Fruit fly (Drosophila melanogaster): Measurements from ENCODE around the gene Best4.
A peak's percentile ranks its signal among the peaks of the same experiment; 100 is the strongest.

Best4 gene

DNA sequence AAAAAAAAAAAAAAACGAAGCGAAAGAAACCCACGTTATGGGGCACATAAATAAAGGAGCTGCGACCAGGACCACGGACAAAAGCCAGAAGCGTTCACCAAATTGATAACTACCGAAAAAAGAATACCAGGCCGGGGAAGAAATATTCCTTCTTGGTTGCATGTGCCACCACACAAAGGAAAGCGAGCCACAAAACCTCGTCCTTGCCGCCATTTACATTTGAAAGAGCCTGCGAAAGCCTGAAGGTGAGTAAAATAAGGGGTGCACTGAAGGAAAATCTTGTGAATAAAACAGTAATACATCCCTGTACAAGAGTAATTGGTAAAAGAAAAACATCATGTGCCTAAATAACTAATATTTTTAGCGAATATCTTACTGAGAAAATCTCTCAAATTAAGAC, 35.9 kb downstream of the Best4 start:
- no peak for TF ChIP-seq lola (GFP tag; optimal IDR thresholded peaks at IDR 0.05)
- TF ChIP-seq N (GFP tag; optimal IDR thresholded peaks at IDR 0.05), result no peak
- no peak for TF ChIP-seq Abd-B (GFP tag; optimal IDR thresholded peaks at IDR 0.05)
- no peak for TF ChIP-seq CrebA (GFP tag; optimal IDR thresholded peaks at IDR 0.05; ENCODE audit: borderline replicate concordance)
- TF ChIP-seq Jra (GFP tag; optimal IDR thresholded peaks at IDR 0.05), result no peak
- no peak for TF ChIP-seq Dif (GFP tag; optimal IDR thresholded peaks at IDR 0.05; ENCODE audit: partially characterized antibody)
- TF ChIP-seq Sp1 (GFP tag; optimal IDR thresholded peaks at IDR 0.05), result no peak
- no peak for TF ChIP-seq Hr78 (GFP tag; optimal IDR thresholded peaks at IDR 0.05)
- TF ChIP-seq GATAd (GFP tag; optimal IDR thresholded peaks at IDR 0.05), result no peak

DNA sequence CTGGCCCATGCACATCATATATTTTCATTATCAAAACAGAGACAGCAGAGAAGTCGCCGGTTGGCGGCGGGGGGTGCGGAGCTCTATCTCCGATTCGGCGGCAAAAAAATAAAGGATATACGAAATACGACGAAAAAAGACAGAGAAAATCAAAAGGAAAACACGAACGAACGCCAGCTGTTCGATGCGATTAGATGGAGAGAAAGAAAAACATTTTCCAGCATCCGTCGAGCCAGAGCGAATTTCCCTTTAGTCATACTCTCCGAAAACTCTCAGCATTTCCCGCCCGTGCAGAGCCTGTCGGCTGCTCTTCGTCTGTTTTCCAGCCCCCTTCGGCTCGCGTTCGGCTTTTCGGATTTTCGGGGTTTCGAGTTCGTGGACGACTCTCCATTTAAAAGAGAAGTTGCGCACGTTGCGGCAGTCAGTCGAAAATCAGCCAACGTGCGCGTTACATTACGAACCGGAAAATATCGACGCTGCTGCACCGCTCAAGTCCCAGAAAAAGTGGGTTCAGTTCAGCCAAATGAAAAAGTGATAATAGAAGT, 37.6 kb downstream of the Best4 start, which contains the start of gene Toll-6:
Toll-6 (plus strand) TSS at position 416 of the 545 bp plus-strand sequence.
- no peak for TF ChIP-seq OdsH (GFP tag; optimal IDR thresholded peaks at IDR 0.05)
- TF ChIP-seq Hnf4 (GFP tag; optimal IDR thresholded peaks at IDR 0.05), result no peak

DNA sequence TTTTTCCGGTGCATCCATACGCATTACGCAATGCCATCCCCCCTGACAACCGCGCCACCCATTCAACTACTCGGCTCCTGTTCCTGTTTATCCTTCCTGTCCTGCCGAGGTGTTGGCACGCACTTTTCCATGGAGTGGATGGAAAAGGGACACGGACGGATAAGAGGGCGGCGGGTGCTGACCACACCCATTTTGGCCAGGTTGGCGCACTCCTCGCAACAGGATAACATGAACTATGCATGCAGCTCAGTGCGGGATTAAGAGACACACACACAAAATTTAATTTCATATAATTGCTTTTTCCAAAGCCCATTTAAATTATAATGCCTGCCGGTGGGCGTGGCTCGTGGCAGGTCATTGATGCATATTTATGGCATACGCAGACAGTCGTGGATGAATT, 46.2 kb downstream of the Best4 start:
- TF ChIP-seq jim (GFP tag; optimal IDR thresholded peaks at IDR 0.05) (no peak), woc (GFP tag; optimal IDR thresholded peaks at IDR 0.05) (no peak), HLH106 (tag; optimal IDR thresholded peaks at IDR 0.05) (no peak), Sp1 (GFP tag; optimal IDR thresholded peaks at IDR 0.05) (no peak), OdsH (GFP tag; optimal IDR thresholded peaks at IDR 0.05) (no peak), Hr83 (GFP tag; optimal IDR thresholded peaks at IDR 0.05; ENCODE audit: poor library complexity, severe bottlenecking) (no peak), psq (GFP tag; optimal IDR thresholded peaks at IDR 0.05) (no peak), Rel (GFP tag; optimal IDR thresholded peaks at IDR 0.05) (no peak), Rel (tag; optimal IDR thresholded peaks at IDR 0.05) (no peak), lola (GFP tag; optimal IDR thresholded peaks at IDR 0.05) (no peak), h (GFP tag; optimal IDR thresholded peaks at IDR 0.05) (no peak), rgr (GFP tag; optimal IDR thresholded peaks at IDR 0.05) (no peak), Abd-B (GFP tag; optimal IDR thresholded peaks at IDR 0.05) (no peak), pan (optimal IDR thresholded peaks at IDR 0.05) (no peak), GATAd (GFP tag; optimal IDR thresholded peaks at IDR 0.05) (no peak), br (GFP tag; optimal IDR thresholded peaks at IDR 0.05) (no peak), Vsx2 (GFP tag; optimal IDR thresholded peaks at IDR 0.05; ENCODE audit: partially characterized antibody) (no peak), CG32264 (GFP tag; optimal IDR thresholded peaks at IDR 0.05) (no peak), brk (GFP tag; optimal IDR thresholded peaks at IDR 0.05) (no peak)

DNA sequence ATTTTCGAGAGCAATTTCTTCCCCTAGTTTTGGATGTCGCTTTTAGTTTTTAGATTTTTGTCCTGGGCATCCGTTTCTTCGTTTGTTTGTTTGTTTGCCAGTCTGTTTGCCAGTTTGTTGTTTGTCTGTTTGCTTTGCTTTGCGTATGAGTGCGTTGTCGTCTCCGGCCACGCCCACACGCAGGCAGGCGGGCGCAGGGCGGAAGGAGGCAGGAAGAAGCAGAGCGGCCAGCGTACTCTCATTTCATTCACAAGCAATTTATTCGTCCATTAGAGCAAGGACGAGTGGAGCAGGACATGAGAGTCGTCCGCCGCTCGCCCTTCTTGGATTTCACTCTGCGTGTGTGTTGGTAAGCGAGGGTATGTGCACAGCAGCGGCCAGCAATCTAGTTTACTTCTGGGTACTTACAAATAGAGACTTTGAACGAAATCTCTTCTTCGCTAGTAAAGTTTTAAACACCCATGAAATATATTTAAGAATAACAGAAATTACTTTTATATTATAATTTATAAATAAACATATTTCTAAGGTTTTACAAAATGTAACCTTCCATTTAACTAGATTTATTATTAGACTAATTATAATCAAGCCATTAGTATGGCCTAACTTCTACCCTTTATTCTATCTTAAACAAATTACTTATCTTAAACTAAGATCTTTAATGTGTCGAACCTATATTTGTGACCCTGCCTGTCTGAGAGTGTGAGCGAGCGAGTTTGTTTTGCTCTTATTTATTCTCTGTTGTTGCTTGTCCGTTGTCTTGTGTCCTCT, 49.1 kb downstream of the Best4 start:
- TF ChIP-seq tai (GFP tag; optimal IDR thresholded peaks at IDR 0.05) (no peak), OdsH (GFP tag; optimal IDR thresholded peaks at IDR 0.05) (no peak), HLH106 (tag; optimal IDR thresholded peaks at IDR 0.05) (peak; percentile 14), pan (optimal IDR thresholded peaks at IDR 0.05) (no peak), br (GFP tag; optimal IDR thresholded peaks at IDR 0.05) (no peak), usp (GFP tag; optimal IDR thresholded peaks at IDR 0.05) (no peak), Hnf4 (GFP tag; optimal IDR thresholded peaks at IDR 0.05) (no peak), sv (GFP tag; optimal IDR thresholded peaks at IDR 0.05) (no peak), Abd-B (GFP tag; optimal IDR thresholded peaks at IDR 0.05) (no peak), psq (GFP tag; optimal IDR thresholded peaks at IDR 0.05) (peak; percentile 14), brk (GFP tag; optimal IDR thresholded peaks at IDR 0.05) (no peak)

DNA sequence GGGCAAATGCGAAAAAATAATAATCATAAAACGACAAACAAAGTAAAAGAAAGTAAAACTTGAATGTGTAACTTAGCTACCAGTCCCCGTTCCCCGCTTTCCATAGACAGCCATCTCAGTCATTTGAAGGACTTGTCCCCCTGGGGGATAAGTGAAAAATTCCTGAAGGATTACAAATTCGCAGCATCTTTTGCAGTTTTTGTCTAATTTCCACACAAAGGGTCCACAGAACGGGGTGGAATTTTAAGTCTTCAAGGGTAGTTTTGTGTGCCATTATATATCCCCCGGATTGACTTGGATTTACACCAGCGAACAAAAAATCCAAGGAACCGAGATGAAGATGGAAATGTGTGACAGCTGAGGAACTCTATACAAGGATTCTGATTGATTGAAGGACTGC, 50.0 kb downstream of the Best4 start:
- TF ChIP-seq br (GFP tag; optimal IDR thresholded peaks at IDR 0.05), result no peak
- no peak for TF ChIP-seq h (GFP tag; optimal IDR thresholded peaks at IDR 0.05)
- TF ChIP-seq CrebA (GFP tag; optimal IDR thresholded peaks at IDR 0.05; ENCODE audit: borderline replicate concordance), result no peak
- TF ChIP-seq Vsx2 (GFP tag; optimal IDR thresholded peaks at IDR 0.05; ENCODE audit: partially characterized antibody), result no peak
- no peak for TF ChIP-seq Dfd (GFP tag; optimal IDR thresholded peaks at IDR 0.05)
- no peak for TF ChIP-seq dl (GFP tag; optimal IDR thresholded peaks at IDR 0.05; ENCODE audit: insufficient read depth in 1 of 2, partially characterized antibody in 2 of 2)
- TF ChIP-seq Hr83 (GFP tag; optimal IDR thresholded peaks at IDR 0.05; ENCODE audit: poor library complexity, severe bottlenecking), result no peak
- no peak for TF ChIP-seq pan (optimal IDR thresholded peaks at IDR 0.05)
- TF ChIP-seq Jra (GFP tag; optimal IDR thresholded peaks at IDR 0.05), result no peak
- TF ChIP-seq HLH106 (tag; optimal IDR thresholded peaks at IDR 0.05), result no peak
- no peak for TF ChIP-seq OdsH (GFP tag; optimal IDR thresholded peaks at IDR 0.05)
- TF ChIP-seq GATAd (GFP tag; optimal IDR thresholded peaks at IDR 0.05), result no peak
- TF ChIP-seq foxo (GFP tag; optimal IDR thresholded peaks at IDR 0.05), result no peak
- no peak for TF ChIP-seq brk (GFP tag; optimal IDR thresholded peaks at IDR 0.05)
- TF ChIP-seq Sp1 (GFP tag; optimal IDR thresholded peaks at IDR 0.05), result no peak
- TF ChIP-seq lola (GFP tag; optimal IDR thresholded peaks at IDR 0.05), result no peak
- no peak for TF ChIP-seq Mio (GFP tag; optimal IDR thresholded peaks at IDR 0.05)
- no peak for TF ChIP-seq N (GFP tag; optimal IDR thresholded peaks at IDR 0.05)
- no peak for TF ChIP-seq fru (GFP tag; optimal IDR thresholded peaks at IDR 0.05)
- TF ChIP-seq rgr (GFP tag; optimal IDR thresholded peaks at IDR 0.05), result no peak

All from whole organism, wandering third instar larva.